Fruit fly (Drosophila melanogaster) whole organism, pupa: Measurements from ENCODE around the gene Prp39.

Experiments
- CG10348 ChIP-seq: fragments of 200-800 bp; sonication (Bioruptor generic); IDR thresholded peaks from 2 replicates; pipeline ENCODE4 v1.3.6; 2022; ENCODE audit warnings: missing biosample characterization, missing genetic modification characterization
- CG12605 ChIP-seq: fragments of 200-800 bp; sonication (Bioruptor generic); IDR thresholded peaks from 2 replicates; pipeline ENCODE4 v1.3.6; 2022; ENCODE audit warnings: missing biosample characterization, missing genetic modification characterization
- CG13204 ChIP-seq: fragments of 200-800 bp; sonication (Bioruptor generic); optimal IDR thresholded peaks from 2 replicates; lab custom pipeline; 2018; ENCODE audit warnings: missing biosample characterization, mild to moderate bottlenecking, missing genetic modification characterization, moderate library complexity
- CG14655 ChIP-seq: fragments of 200-800 bp; sonication (Bioruptor generic); optimal IDR thresholded peaks from 3 replicates; lab custom pipeline; 2017; ENCODE audit warnings: mild to moderate bottlenecking, missing biosample characterization, missing genetic modification reagents, missing genetic modification characterization
- CG17806 ChIP-seq: fragments of 200-800 bp; sonication (Bioruptor generic); optimal IDR thresholded peaks from 2 replicates; lab custom pipeline; 2018; ENCODE audit warnings: missing biosample characterization, mild to moderate bottlenecking, missing genetic modification characterization, moderate library complexity
- CG34367 ChIP-seq: fragments of 200-800 bp; sonication (Bioruptor generic); optimal IDR thresholded peaks from 2 replicates; lab custom pipeline; 2018; ENCODE audit warnings: missing biosample characterization, mild to moderate bottlenecking, missing genetic modification characterization
- CG4496 ChIP-seq: fragments of 200-800 bp; sonication (Bioruptor generic); IDR thresholded peaks from 3 replicates; pipeline ENCODE4 v1.3.6; 2022; ENCODE audit warnings: missing biosample characterization, missing genetic modification characterization
- CG9948 ChIP-seq: fragments of 200-800 bp; sonication (Bioruptor generic); optimal IDR thresholded peaks from 2 replicates; lab custom pipeline; 2018; ENCODE audit warnings: missing biosample characterization, mild to moderate bottlenecking, missing genetic modification characterization, moderate library complexity
- D1 ChIP-seq: fragments of 200-800 bp; sonication (Bioruptor generic); optimal IDR thresholded peaks from 2 replicates; lab custom pipeline; 2018; ENCODE audit warnings: missing biosample characterization, mild to moderate bottlenecking, missing genetic modification characterization, moderate library complexity
- EcR ChIP-seq: fragments of 200-800 bp; sonication (Bioruptor generic); optimal IDR thresholded peaks from 3 replicates; lab custom pipeline; 2019; ENCODE audit warnings: missing biosample characterization, missing genetic modification characterization, mild to moderate bottlenecking, moderate library complexity, missing genetic modification reagents
- Ets98B ChIP-seq: fragments of 200-800 bp; sonication (Bioruptor generic); IDR thresholded peaks from 2 replicates; pipeline ENCODE4 v1.3.6; 2022; ENCODE audit warnings: missing biosample characterization, missing genetic modification characterization
- Pif1A ChIP-seq: fragments of 200-800 bp; sonication (Bioruptor generic); optimal IDR thresholded peaks from 3 replicates; lab custom pipeline; 2016; ENCODE audit warnings: missing biosample characterization, missing genetic modification characterization
- Pif1B ChIP-seq: fragments of 200-800 bp; sonication (Bioruptor generic); optimal IDR thresholded peaks from 3 replicates; lab custom pipeline; 2016; ENCODE audit warnings: missing biosample characterization, missing genetic modification characterization
- gl ChIP-seq: fragments of 200-800 bp; sonication (Bioruptor generic); optimal IDR thresholded peaks from 2 replicates; lab custom pipeline; 2018; ENCODE audit warnings: missing biosample characterization, mild to moderate bottlenecking, missing genetic modification characterization

DNA sequence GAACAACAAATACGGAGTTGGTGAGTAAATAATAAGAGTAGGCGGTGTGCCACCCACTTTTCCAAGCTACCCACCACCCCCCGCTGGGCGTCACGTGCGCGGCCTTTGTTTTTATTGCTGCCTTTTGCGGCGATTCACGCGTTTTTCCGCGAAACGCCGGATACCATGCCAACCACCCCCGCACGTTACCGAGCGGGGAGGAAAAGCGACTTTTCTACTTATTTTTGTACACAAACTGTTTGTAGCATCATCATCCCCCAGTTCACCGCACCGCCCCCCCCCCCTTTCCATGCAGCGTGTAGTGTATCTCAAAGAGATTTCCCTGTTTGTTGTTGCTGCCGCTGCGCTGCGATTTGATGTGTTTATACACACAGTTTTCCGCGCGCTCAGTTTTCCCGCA lies 34.1 kb downstream of the Prp39 start:
- TF ChIP-seq Pif1B (GFP tag; lab: Kevin White, UChicago): no peak
- TF ChIP-seq CG4496 (GFP tag; lab: Robert Waterston, UW): no peak
- TF ChIP-seq CG14655 (GFP tag; lab: Kevin White, UChicago): no peak
- no peak for TF ChIP-seq Pif1A (GFP tag; lab: Kevin White, UChicago)
- no peak for TF ChIP-seq CG9948 (tag; lab: Kevin White, UChicago)
- TF ChIP-seq Ets98B: no peak
- TF ChIP-seq CG10348 (GFP tag; lab: Robert Waterston, UW): no peak
- no peak for TF ChIP-seq EcR (GFP tag; lab: Kevin White, UChicago)
- TF ChIP-seq D1 (tag; lab: Kevin White, UChicago): no peak
- TF ChIP-seq CG13204 (GFP tag; lab: Kevin White, UChicago): no peak
- no peak for TF ChIP-seq CG17806
- no peak for TF ChIP-seq CG12605 (GFP tag; lab: Robert Waterston, UW)
- TF ChIP-seq gl: no peak
- no peak for TF ChIP-seq CG34367
